Worm (Caenorhabditis elegans) whole organism, midembryonic: ENCODE results near the gene C54C6.5.

Experiments used
- T22C8.4 ChIP-seq: fragments of 200-800 bp; sonication (Bioruptor generic); IDR thresholded peaks from 2 replicates; pipeline ENCODE4 v1.3.6; 2022; ENCODE audit warnings: missing genetic modification characterization, missing compliant biosample characterization
- flt-1 ChIP-seq: fragments of 200-800 bp; sonication (Bioruptor generic); IDR thresholded peaks from 2 replicates; pipeline ENCODE4 v1.3.6; 2022; ENCODE audit warnings: missing genetic modification characterization, missing compliant biosample characterization
- med-1 ChIP-seq: sonication (generic microtip); optimal IDR thresholded peaks from 2 replicates; lab custom pipeline; 2017; ENCODE audit warnings: missing genetic modification characterization, mild to moderate bottlenecking, missing compliant biosample characterization, antibody characterized with exemption, missing genetic modification reagents; ENCODE audit not compliant: insufficient read depth

- TF ChIP-seq T22C8.4 (GFP tag; lab: Robert Waterston, UW) (no peak), med-1 (GFP tag; lab: Kevin White, UChicago) (no peak), flt-1 (no peak)
Observed at ce11 chrIII:3523363-3523762, 26.3 kb downstream of the C54C6.5 start.
